Worm (Caenorhabditis elegans) whole organism, mixed stage, embryonic: ENCODE results near the gene C17G10.10.

Source experiments
- mep-1 ChIP-seq: fragments of 150-350 bp; optimal IDR thresholded peaks from 2 replicates; lab custom pipeline; 2017; ENCODE audit warnings: missing biosample characterization, missing genetic modification reagents, missing genetic modification characterization, inconsistent platforms
- unc-62 ChIP-seq: fragments of 150-350 bp; optimal IDR thresholded peaks from 2 replicates; lab custom pipeline; 2014; ENCODE audit warnings: missing biosample characterization, missing genetic modification reagents, missing genetic modification characterization

DNA sequence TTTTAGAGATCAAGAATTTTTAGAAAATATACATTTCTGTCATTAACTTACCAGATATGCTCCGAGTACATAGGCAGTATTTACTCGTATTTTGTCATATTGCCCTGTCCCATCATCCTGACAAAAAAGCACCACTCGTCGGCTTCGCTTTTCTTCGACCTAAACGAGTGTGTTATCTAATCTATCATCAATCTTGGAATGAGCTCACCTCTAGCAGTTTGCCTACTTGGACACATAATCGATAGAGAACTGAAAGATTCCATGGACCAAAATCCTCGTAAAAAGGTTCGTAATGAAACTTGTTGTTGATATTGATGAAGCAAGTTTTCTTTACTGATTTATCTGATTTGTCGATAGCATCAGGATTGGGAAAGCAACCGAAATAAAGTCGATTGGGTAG, 6.3 kb downstream of the C17G10.10 start:
- TF ChIP-seq unc-62 (GFP tag; lab: Kevin White, UChicago), result no peak
- TF ChIP-seq mep-1 (tag; lab: Kevin White, UChicago), result no peak
